Fruit fly (Drosophila melanogaster) whole organism, pupa: ENCODE results near the gene CG17121.

Source experiments
- Ets98B ChIP-seq: fragments of 200-800 bp; sonication (Bioruptor generic); IDR thresholded peaks from 2 replicates; pipeline ENCODE4 v1.3.6; 2022; ENCODE audit warnings: missing biosample characterization, missing genetic modification characterization
- Pif1B ChIP-seq: fragments of 200-800 bp; sonication (Bioruptor generic); optimal IDR thresholded peaks from 3 replicates; lab custom pipeline; 2016; ENCODE audit warnings: missing biosample characterization, missing genetic modification characterization

The CG17121 gene

dm6 chr3R:22998623-22999179, 49.3 kb downstream of the CG17121 start:
- TF ChIP-seq Ets98B (GFP tag; lab: Robert Waterston, UW) = no peak

- TF ChIP-seq Pif1B (GFP tag; lab: Kevin White, UChicago) = no peak
These were observed 49.9 kb downstream of the CG17121 start, which contains the start of gene Nha2 for dm6 chr3R:22997912-22998622. Gene Nha2, minus strand, starts transcription at chr3R:22998528.
